Worm (Caenorhabditis elegans) whole organism, L2 larva: Measurements from ENCODE around the gene ent-3.

ENCODE experiments used
- F13H6.1 ChIP-seq: sonication (generic microtip); optimal IDR thresholded peaks from 2 replicates; lab custom pipeline; 2016; ENCODE audit warnings: missing genetic modification characterization, missing compliant biosample characterization
- aly-2 ChIP-seq: fragments of 150-350 bp; optimal IDR thresholded peaks from 2 replicates; lab custom pipeline; 2014; ENCODE audit warnings: missing biosample characterization, missing genetic modification characterization
- ceh-82 ChIP-seq: fragments of 150-350 bp; optimal IDR thresholded peaks from 2 replicates; lab custom pipeline; 2014; ENCODE audit warnings: missing biosample characterization, missing genetic modification characterization
- egl-27 ChIP-seq: sonication (generic microtip); optimal IDR thresholded peaks from 3 replicates; lab custom pipeline; 2017; ENCODE audit warnings: missing biosample characterization, missing genetic modification reagents, missing genetic modification characterization
- fos-1 ChIP-seq: fragments of 150-350 bp; optimal IDR thresholded peaks from 2 replicates; lab custom pipeline; 2014; ENCODE audit warnings: missing biosample characterization, missing genetic modification characterization
- mdl-1 ChIP-seq, 2 experiments: fragments of 150-350 bp in 1 of 2; sonication (generic microtip) in 1 of 2; optimal IDR thresholded peaks; 2 replicates each; lab custom pipeline; 2017; ENCODE audit warnings: missing biosample characterization in 2 of 2, missing genetic modification characterization in 2 of 2
- nhr-25 ChIP-seq: fragments of 150-350 bp; sonication (generic microtip); optimal IDR thresholded peaks from 3 replicates; lab custom pipeline; 2014; ENCODE audit warnings: missing biosample characterization, missing genetic modification characterization
- nhr-77 ChIP-seq: fragments of 150-350 bp; optimal IDR thresholded peaks from 2 replicates; lab custom pipeline; 2014; ENCODE audit warnings: missing biosample characterization, missing genetic modification characterization
- peb-1 ChIP-seq: fragments of 150-350 bp; optimal IDR thresholded peaks from 2 replicates; lab custom pipeline; 2014; ENCODE audit warnings: missing biosample characterization, missing genetic modification characterization
- unc-55 ChIP-seq: fragments of 150-350 bp; sonication (generic microtip); optimal IDR thresholded peaks from 3 replicates; lab custom pipeline; 2014; ENCODE audit warnings: missing biosample characterization, missing genetic modification reagents, missing genetic modification characterization

DNA sequence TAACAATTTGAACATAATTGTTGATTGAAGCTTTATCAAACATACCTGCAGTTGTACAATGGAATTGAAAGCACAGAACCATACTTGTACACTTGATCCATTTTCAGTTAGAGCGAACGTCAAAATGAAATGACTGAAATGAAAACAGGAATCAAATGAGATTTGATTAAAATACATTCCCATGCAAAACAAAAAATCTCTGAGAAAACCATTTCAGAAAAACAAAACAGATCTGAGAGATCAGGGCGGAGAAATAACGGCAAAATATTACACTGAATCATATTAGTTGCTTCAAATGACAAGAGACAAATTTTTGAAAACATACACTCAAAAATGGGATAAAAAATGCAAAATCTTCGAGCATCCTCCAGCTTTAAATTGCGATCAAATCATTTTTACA lies 43.9 kb upstream of the ent-3 start, which contains the start of gene srt-33:
- TF ChIP-seq ceh-82 (no peak), egl-27 (tag; lab: Kevin White, UChicago) (no peak), aly-2 (tag; lab: Kevin White, UChicago) (no peak), fos-1 (no peak), F13H6.1 (tag; lab: Kevin White, UChicago) (no peak), unc-55 (GFP tag; lab: Kevin White, UChicago) (no peak), nhr-25 (no peak), nhr-77 (tag; lab: Kevin White, UChicago) (no peak), mdl-1 (tag; optimal IDR thresholded peaks at IDR 0.05; lab: Kevin White, UChicago) (no peak), peb-1 (tag; lab: Kevin White, UChicago) (no peak)
